Fruit fly (Drosophila melanogaster): ENCODE data around the gene CG10859.
A peak's percentile ranks its signal among the peaks of the same experiment; 100 is the strongest.

Gene CG10859

DNA sequence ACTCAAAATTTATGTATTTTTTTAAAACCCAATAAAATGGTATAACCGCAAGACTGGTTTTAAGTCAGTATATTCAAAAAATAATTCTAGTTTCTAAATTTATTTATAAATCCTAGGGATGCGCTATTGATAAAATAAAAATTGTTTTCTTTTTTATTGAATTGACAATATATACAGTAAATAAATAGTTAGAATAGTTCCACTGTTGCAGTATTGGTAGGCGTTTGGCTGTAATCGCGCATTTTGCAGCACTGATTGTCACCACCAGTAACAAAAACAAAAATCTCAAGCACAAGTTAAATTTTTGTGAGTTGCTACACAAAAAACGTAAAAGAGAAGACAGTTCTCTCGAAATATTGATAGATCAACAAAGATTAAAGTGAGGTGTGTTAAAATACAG lies 29.5 kb downstream of the CG10859 start, which contains the start of gene CG31855 (continued):
- TF ChIP-seq unc-4 (GFP tag; IDR thresholded peaks at IDR 0.05; ENCODE audit: partially characterized antibody) (no peak), CG12299 (tag; optimal IDR thresholded peaks at IDR 0.05) (peak; percentile 78), CG33557 (GFP tag; optimal IDR thresholded peaks at IDR 0.05) (peak; percentile 67), disco-r (GFP tag; optimal IDR thresholded peaks at IDR 0.05) (peak; percentile 66), CG14050 (GFP tag; IDR thresholded peaks at IDR 0.05) (peak; percentile 67), Nf-YB (GFP tag; optimal IDR thresholded peaks at IDR 0.05) (peak; percentile 38), CG7357 (GFP tag; IDR thresholded peaks at IDR 0.05) (peak; percentile 14; the same call in 1 of the 3 replicates), lmd (GFP tag; IDR thresholded peaks at IDR 0.05) (peak; percentile 81), Bgb (GFP tag; IDR thresholded peaks at IDR 0.05; ENCODE audit: partially characterized antibody) (peak; percentile 49; the same call in 1 of the 2 replicates), CG8089 (GFP tag; optimal IDR thresholded peaks at IDR 0.05) (peak; percentile 43), CG16863 (GFP tag; optimal IDR thresholded peaks at IDR 0.05) (peak; percentile 63), pb (GFP tag; optimal IDR thresholded peaks at IDR 0.05) (no peak), tx (GFP tag; optimal IDR thresholded peaks at IDR 0.05) (peak; percentile 68), sim (GFP tag; IDR thresholded peaks at IDR 0.05) (no peak), al (GFP tag; IDR thresholded peaks at IDR 0.05) (peak; percentile 61), zen (tag; optimal IDR thresholded peaks at IDR 0.05) (peak; percentile 26), CG33213 (GFP tag; optimal IDR thresholded peaks at IDR 0.05) (peak; percentile 50), Abd-B (GFP tag; optimal IDR thresholded peaks at IDR 0.05) (peak; percentile 30), CG18619 (GFP tag; optimal IDR thresholded peaks at IDR 0.05) (peak; percentile 78), danr (GFP tag; IDR thresholded peaks at IDR 0.05) (no peak), Lhr (GFP tag; optimal IDR thresholded peaks at IDR 0.05) (peak; percentile 12), hbn (GFP tag; IDR thresholded peaks at IDR 0.05; ENCODE audit: partially characterized antibody) (no peak), Bteb2 (GFP tag; optimal IDR thresholded peaks at IDR 0.05) (peak; percentile 80), so (GFP tag; IDR thresholded peaks at IDR 0.05) (peak; percentile 72; the same call in 2 of the 3 replicates), da (GFP tag; optimal IDR thresholded peaks at IDR 0.05) (peak; percentile 17), tll (GFP tag; optimal IDR thresholded peaks at IDR 0.05) (no peak), HLH4C (GFP tag; IDR thresholded peaks at IDR 0.05; ENCODE audit: partially characterized antibody) (no peak), en (GFP tag; optimal IDR thresholded peaks at IDR 0.05) (peak; percentile 23), CG7556 (GFP tag; optimal IDR thresholded peaks at IDR 0.05) (peak; percentile 79), HHEX (GFP tag; optimal IDR thresholded peaks at IDR 0.05) (peak; percentile 77), eyg (GFP tag; optimal IDR thresholded peaks at IDR 0.05) (peak; percentile 41), CG17361 (GFP tag; IDR thresholded peaks at IDR 0.05) (peak; percentile 73; the same call in 2 of the 3 replicates), Myb (GFP tag; optimal IDR thresholded peaks at IDR 0.05) (peak; percentile 65), sqz (GFP tag; optimal IDR thresholded peaks at IDR 0.05) (peak; percentile 58), ems (GFP tag; optimal IDR thresholded peaks at IDR 0.05) (peak; percentile 86), CG1832 (GFP tag; optimal IDR thresholded peaks at IDR 0.05) (no peak), Jarid2 (GFP tag; optimal IDR thresholded peaks at IDR 0.05) (no peak), CG14965 (GFP tag; optimal IDR thresholded peaks at IDR 0.05; ENCODE audit: borderline replicate concordance) (no peak), CG13424 (tag; optimal IDR thresholded peaks at IDR 0.05) (peak; percentile 69), ap (GFP tag; IDR thresholded peaks at IDR 0.05) (peak; percentile 60), Neu2 (GFP tag; optimal IDR thresholded peaks at IDR 0.05; ENCODE audit: borderline replicate concordance) (no peak), CG5953 (GFP tag; IDR thresholded peaks at IDR 0.05) (peak; percentile 73), fd64A (GFP tag; optimal IDR thresholded peaks at IDR 0.05) (no peak), CG15514 (GFP tag; optimal IDR thresholded peaks at IDR 0.05) (peak; percentile 82), NK7.1 (GFP tag; optimal IDR thresholded peaks at IDR 0.05) (no peak), Dip2 (GFP tag; IDR thresholded peaks at IDR 0.05) (no peak), Dfd (GFP tag; optimal IDR thresholded peaks at IDR 0.05) (no peak), CG2116 (GFP tag; optimal IDR thresholded peaks at IDR 0.05) (peak; percentile 41), CG30020 (tag; optimal IDR thresholded peaks at IDR 0.05) (peak; percentile 44), chn (GFP tag; optimal IDR thresholded peaks at IDR 0.05) (peak; percentile 87)

All from whole organism, embryonic.